Worm (Caenorhabditis elegans): ENCODE results near the gene dyf-13.

dyf-13 gene

DNA sequence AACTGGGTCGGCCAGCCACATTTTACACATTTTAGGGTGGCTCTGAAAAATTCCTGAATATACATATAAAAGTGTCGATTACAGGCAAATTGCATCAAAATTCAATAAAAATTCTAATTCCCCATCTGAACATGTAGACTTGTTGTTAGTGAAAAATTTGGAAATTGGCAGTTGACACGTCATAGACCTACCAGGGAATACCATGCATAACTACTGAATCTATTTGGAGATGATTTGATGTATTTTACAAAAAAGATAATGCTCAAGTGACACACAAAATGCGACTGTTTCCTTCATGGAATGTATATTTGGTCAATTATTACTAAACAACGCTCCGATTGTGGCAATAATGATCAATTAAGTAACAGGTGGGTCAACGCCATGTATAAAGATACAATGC, 44.7 kb downstream of the dyf-13 start, which contains the start of gene F10E7.1:
TSS of gene F10E7.1 (plus strand) at position 301 of the 400 bp plus-strand sequence.
- TF ChIP-seq ets-5 (GFP tag; IDR thresholded peaks at IDR 0.05) (no peak), snpc-4 (tag; optimal IDR thresholded peaks at IDR 0.05) (no peak), nhr-76 (tag; optimal IDR thresholded peaks at IDR 0.05) (no peak), ceh-8 (GFP tag; optimal IDR thresholded peaks at IDR 0.05) (no peak), jun-1 (tag; optimal IDR thresholded peaks at IDR 0.05) (no peak), blmp-1 (tag; optimal IDR thresholded peaks at IDR 0.05) (no peak), sox-4 (tag; optimal IDR thresholded peaks at IDR 0.05) (no peak)

DNA sequence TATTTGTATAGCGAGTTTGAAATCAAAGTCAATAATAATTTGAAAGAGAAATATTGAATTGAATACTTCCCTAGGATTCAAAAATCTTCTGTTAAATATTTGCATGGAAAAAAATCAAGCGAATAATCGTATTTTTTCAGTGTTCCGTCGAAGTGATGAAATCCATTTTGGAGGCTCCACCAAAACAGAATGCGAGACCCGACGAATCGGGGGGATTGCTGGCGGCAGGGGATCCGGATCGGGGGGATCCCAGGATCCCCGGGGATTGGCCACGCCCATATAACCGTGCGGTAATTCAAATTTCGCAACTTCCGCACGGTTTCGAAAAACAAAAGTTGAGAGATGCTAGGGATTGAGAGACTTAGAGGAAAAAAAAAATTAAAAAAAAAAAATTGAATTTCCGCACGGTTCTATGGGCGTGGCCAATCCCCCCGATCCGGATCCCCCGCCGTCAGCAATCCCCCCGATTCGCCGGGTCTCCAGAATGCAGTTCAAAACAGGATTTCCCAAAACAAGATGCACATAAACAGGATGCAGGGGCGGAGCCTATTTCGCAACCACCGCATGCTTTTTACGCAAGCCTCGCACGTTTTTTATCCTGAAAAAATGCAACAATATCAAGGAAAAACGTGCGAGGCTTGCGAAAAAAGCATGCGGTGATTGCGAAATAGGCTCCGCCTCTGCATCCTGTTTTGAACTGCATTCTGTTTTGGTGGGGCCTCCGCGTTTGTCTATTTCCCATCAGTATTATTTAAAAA, 48.3 kb downstream of the dyf-13 start, which contains the start of gene F10E7.11:
TSS of gene F10E7.11 (minus strand) at position 232 of the 758 bp plus-strand sequence.
- no peak for TF ChIP-seq hpl-2 (GFP tag; optimal IDR thresholded peaks at IDR 0.05)
- TF ChIP-seq nhr-19 (GFP tag; conservative IDR thresholded peaks at IDR 0.05): peak; percentile 24; the same call in 1 of the 2 replicates
- TF ChIP-seq egl-13 (tag; optimal IDR thresholded peaks at IDR 0.05): peak; percentile 38
- no peak for TF ChIP-seq fkh-8 (tag; optimal IDR thresholded peaks at IDR 0.05)
- TF ChIP-seq lin-15B (tag; optimal IDR thresholded peaks at IDR 0.05): peak; percentile 11
- TF ChIP-seq pax-3 (tag; optimal IDR thresholded peaks at IDR 0.05): no peak
- TF ChIP-seq ets-5 (GFP tag; IDR thresholded peaks at IDR 0.05): no peak
- no peak for TF ChIP-seq fkh-4 (tag; optimal IDR thresholded peaks at IDR 0.05; ENCODE audit: borderline replicate concordance)
- no peak for TF ChIP-seq efl-3 (GFP tag; optimal IDR thresholded peaks at IDR 0.05)
- TF ChIP-seq nhr-71 (tag; optimal IDR thresholded peaks at IDR 0.05): peak; percentile 19
- no peak for TF ChIP-seq pag-3 (tag; optimal IDR thresholded peaks at IDR 0.05; ENCODE audit: borderline replicate concordance, insufficient read depth)
- no peak for TF ChIP-seq nhr-77 (tag; optimal IDR thresholded peaks at IDR 0.05)
- no peak for TF ChIP-seq unc-130 (tag; optimal IDR thresholded peaks at IDR 0.05)
- peak; percentile 55 for TF ChIP-seq nhr-47 (tag; optimal IDR thresholded peaks at IDR 0.05)
- TF ChIP-seq zag-1 (tag; optimal IDR thresholded peaks at IDR 0.05): no peak
- no peak for TF ChIP-seq nhr-12 (tag; optimal IDR thresholded peaks at IDR 0.05)
- TF ChIP-seq unc-98 (GFP tag; IDR thresholded peaks at IDR 0.05): no peak
- no peak for TF ChIP-seq nhr-237 (tag; optimal IDR thresholded peaks at IDR 0.05)
- peak; percentile 37 for TF ChIP-seq unc-86 (tag; optimal IDR thresholded peaks at IDR 0.05)
- peak; percentile 38 for TF ChIP-seq dsc-1 (tag; optimal IDR thresholded peaks at IDR 0.05)
- no peak for TF ChIP-seq C04F5.9 (tag; optimal IDR thresholded peaks at IDR 0.05)
- TF ChIP-seq nhr-76 (tag; optimal IDR thresholded peaks at IDR 0.05): no peak
- no peak for TF ChIP-seq ces-1 (GFP tag; optimal IDR thresholded peaks at IDR 0.05)
- peak in 1 of 3 experiments; percentile 15 for TF ChIP-seq dpl-1 (GFP tag; optimal IDR thresholded peaks at IDR 0.05)
- peak in 1 of 2 experiments; percentile 6 for TF ChIP-seq efl-1 (optimal IDR thresholded peaks at IDR 0.05)
- peak in 1 of 2 experiments; percentile 82 for TF ChIP-seq efl-1 (GFP tag; optimal IDR thresholded peaks at IDR 0.05 in 1 of 2)
- TF ChIP-seq ztf-11 (tag; optimal IDR thresholded peaks at IDR 0.05): no peak
- TF ChIP-seq hlh-4 (tag; optimal IDR thresholded peaks at IDR 0.05): no peak
- no peak for TF ChIP-seq ceh-90 (tag; optimal IDR thresholded peaks at IDR 0.05)
- no peak for TF ChIP-seq aly-2 (tag; optimal IDR thresholded peaks at IDR 0.05)
- no peak for TF ChIP-seq grh-1 (GFP tag; IDR thresholded peaks at IDR 0.05)
- no peak for TF ChIP-seq fos-1 (tag; optimal IDR thresholded peaks at IDR 0.05)
- TF ChIP-seq swsn-7 (tag; optimal IDR thresholded peaks at IDR 0.05): peak; percentile 16
- peak; percentile 14 to 41 for TF ChIP-seq lsy-2 (tag; optimal IDR thresholded peaks at IDR 0.05)
- no peak for TF ChIP-seq lin-35 (GFP tag; optimal IDR thresholded peaks at IDR 0.05)
- TF ChIP-seq elt-2 (tag; optimal IDR thresholded peaks at IDR 0.05): no peak
- no peak for TF ChIP-seq irx-1 (tag; optimal IDR thresholded peaks at IDR 0.05)
- TF ChIP-seq nhr-85 (tag): peak; percentile 40
- TF ChIP-seq ceh-82 (tag; optimal IDR thresholded peaks at IDR 0.05): peak in 1 of 3 experiments; percentile 11
- no peak for TF ChIP-seq hlh-17 (GFP tag; optimal IDR thresholded peaks at IDR 0.05; ENCODE audit: borderline replicate concordance)
- no peak for TF ChIP-seq jun-1 (tag; optimal IDR thresholded peaks at IDR 0.05)
- no peak for TF ChIP-seq nhr-20 (tag; optimal IDR thresholded peaks at IDR 0.05)
- no peak for TF ChIP-seq sox-4 (tag; optimal IDR thresholded peaks at IDR 0.05)

All from whole organism, L1 larva.